Worm (Caenorhabditis elegans) whole organism, L1 larva: Measurements from ENCODE around the gene mlc-1.

ENCODE experiments used
- C16A3.4 ChIP-seq: fragments of 150-350 bp; optimal IDR thresholded peaks from 2 replicates; lab custom pipeline; 2014; ENCODE audit warnings: missing biosample characterization, missing genetic modification characterization
- aha-1 ChIP-seq: fragments of 150-350 bp; optimal IDR thresholded peaks from 2 replicates; lab custom pipeline; 2014; ENCODE audit warnings: missing biosample characterization, missing genetic modification characterization
- aly-2 ChIP-seq: fragments of 150-350 bp; optimal IDR thresholded peaks from 2 replicates; lab custom pipeline; 2014; ENCODE audit warnings: missing biosample characterization, missing genetic modification characterization
- ama-1 ChIP-seq: fragments of 150-350 bp; optimal IDR thresholded peaks from 2 replicates; lab custom pipeline; 2014
- blmp-1 ChIP-seq: fragments of 150-350 bp; optimal IDR thresholded peaks from 2 replicates; lab custom pipeline; 2014; ENCODE audit warnings: missing biosample characterization, missing genetic modification characterization
- ceh-63 ChIP-seq: fragments of 200-800 bp; sonication (Bioruptor generic); optimal IDR thresholded peaks from 2 replicates; lab custom pipeline; 2018; ENCODE audit warnings: mild to moderate bottlenecking, missing genetic modification characterization, missing compliant biosample characterization
- ces-1 ChIP-seq: fragments of 150-350 bp; optimal IDR thresholded peaks from 2 replicates; lab custom pipeline; 2014; ENCODE audit warnings: missing biosample characterization, missing genetic modification reagents, missing genetic modification characterization
- dpl-1 ChIP-seq, 3 experiments: fragments of 150-350 bp in 2 of 3; sonication (generic microtip) in 1 of 3; optimal IDR thresholded peaks; 2 replicates each; lab custom pipeline; 2014 to 2017; ENCODE audit warnings: missing biosample characterization in 3 of 3, missing genetic modification characterization in 3 of 3, missing genetic modification reagents in 3 of 3
- efl-1 ChIP-seq, 4 experiments: fragments of 150-350 bp; optimal IDR thresholded peaks in 3 of 4; peaks in 1 of 4; 1 replicate in 1 of 4; 2 replicates in 3 of 4; lab custom pipeline; 2014; ENCODE audit warnings: missing biosample characterization in 2 of 4, missing genetic modification characterization in 2 of 4, missing genetic modification reagents in 2 of 4
- efl-3 ChIP-seq: fragments of 200-800 bp; sonication (Bioruptor generic); optimal IDR thresholded peaks from 2 replicates; lab custom pipeline; 2018; ENCODE audit warnings: mild to moderate bottlenecking, missing genetic modification characterization, missing compliant biosample characterization
- egl-27 ChIP-seq, 2 experiments: fragments of 150-350 bp in 1 of 2; sonication (generic microtip); optimal IDR thresholded peaks; 3 replicates each; lab custom pipeline; 2017 to 2018; ENCODE audit warnings: missing biosample characterization in 2 of 2, missing genetic modification characterization in 2 of 2, missing genetic modification reagents in 2 of 2
- elt-2 ChIP-seq: sonication (generic microtip); optimal IDR thresholded peaks from 2 replicates; lab custom pipeline; 2016; ENCODE audit warnings: missing genetic modification characterization, mild to moderate bottlenecking, inconsistent platforms, missing compliant biosample characterization, missing genetic modification reagents
- elt-3 ChIP-seq, 6 experiments: fragments of 150-350 bp in 1 of 6; sonication (generic microtip); optimal IDR thresholded peaks; 2 replicates each; lab custom pipeline; 2017 to 2018; ENCODE audit warnings: missing biosample characterization in 6 of 6, missing genetic modification characterization in 6 of 6, inconsistent platforms in 1 of 6
- fkh-4 ChIP-seq: sonication (generic microtip); optimal IDR thresholded peaks from 2 replicates; lab custom pipeline; 2016; ENCODE audit warnings: missing compliant biosample characterization, missing genetic modification characterization, borderline replicate concordance
- grh-1 ChIP-seq: fragments of 200-800 bp; sonication (Bioruptor generic); IDR thresholded peaks from 2 replicates; pipeline ENCODE4 v1.3.6; 2022; ENCODE audit warnings: missing genetic modification reagents, missing genetic modification characterization, missing compliant biosample characterization
- hpl-2 ChIP-seq: fragments of 150-350 bp; optimal IDR thresholded peaks from 2 replicates; lab custom pipeline; 2014; ENCODE audit warnings: missing biosample characterization, missing genetic modification reagents, missing genetic modification characterization
- irx-1 ChIP-seq: sonication (generic microtip); optimal IDR thresholded peaks from 2 replicates; lab custom pipeline; 2016; ENCODE audit warnings: missing genetic modification characterization, missing compliant biosample characterization
- jun-1 ChIP-seq: fragments of 150-350 bp; optimal IDR thresholded peaks from 2 replicates; lab custom pipeline; 2014; ENCODE audit warnings: missing biosample characterization, missing genetic modification reagents, missing genetic modification characterization
- lin-14 ChIP-seq: fragments of 200-800 bp; sonication (Bioruptor generic); optimal IDR thresholded peaks from 2 replicates; lab custom pipeline; 2018; ENCODE audit warnings: mild to moderate bottlenecking, missing genetic modification characterization, moderate library complexity, missing compliant biosample characterization
- lin-15B ChIP-seq: fragments of 150-350 bp; sonication (generic microtip); optimal IDR thresholded peaks from 3 replicates; lab custom pipeline; 2014; ENCODE audit warnings: missing biosample characterization, missing genetic modification characterization
- lin-35 ChIP-seq, 2 experiments: fragments of 150-350 bp; optimal IDR thresholded peaks; 2 replicates each; lab custom pipeline; 2014; ENCODE audit warnings: missing biosample characterization in 2 of 2, missing genetic modification characterization in 2 of 2, missing genetic modification reagents in 2 of 2
- lin-39 ChIP-seq: fragments of 150-350 bp; optimal IDR thresholded peaks from 2 replicates; lab custom pipeline; 2014; ENCODE audit warnings: missing biosample characterization, missing genetic modification reagents, missing genetic modification characterization
- lsy-2 ChIP-seq, 2 experiments: fragments of 150-350 bp; optimal IDR thresholded peaks; 2 replicates each; lab custom pipeline; 2014; ENCODE audit warnings: missing biosample characterization in 2 of 2, missing genetic modification characterization in 2 of 2
- mdl-1 ChIP-seq, 2 experiments: fragments of 150-350 bp; optimal IDR thresholded peaks; 2 replicates each; lab custom pipeline; 2014 to 2017; ENCODE audit warnings: missing biosample characterization in 2 of 2, missing genetic modification characterization in 2 of 2, inconsistent platforms in 1 of 2
- nhr-19 ChIP-seq: fragments of 200-800 bp; sonication (Bioruptor generic); conservative IDR thresholded peaks from 2 replicates; pipeline ENCODE4 v1.3.6; 2022; ENCODE audit warnings: missing genetic modification characterization, missing compliant biosample characterization
- nhr-20 ChIP-seq: sonication (generic microtip); optimal IDR thresholded peaks from 2 replicates; lab custom pipeline; 2016; ENCODE audit warnings: mild to moderate bottlenecking, missing genetic modification characterization, missing compliant biosample characterization
- nhr-237 ChIP-seq: fragments of 150-350 bp; optimal IDR thresholded peaks from 2 replicates; lab custom pipeline; 2014; ENCODE audit warnings: missing biosample characterization, missing genetic modification characterization
- nhr-28 ChIP-seq: fragments of 150-350 bp; optimal IDR thresholded peaks from 2 replicates; lab custom pipeline; 2014; ENCODE audit warnings: missing biosample characterization, missing genetic modification characterization
- nhr-71 ChIP-seq: sonication (generic microtip); optimal IDR thresholded peaks from 2 replicates; lab custom pipeline; 2016; ENCODE audit warnings: mild to moderate bottlenecking, missing genetic modification characterization, moderate library complexity, missing compliant biosample characterization
- nhr-76 ChIP-seq: sonication (generic microtip); optimal IDR thresholded peaks from 2 replicates; lab custom pipeline; 2017; ENCODE audit warnings: missing biosample characterization, missing genetic modification characterization
- nhr-85 ChIP-seq: sonication (generic microtip); peaks from one replicate; lab custom pipeline; 2016; ENCODE audit warnings: missing genetic modification characterization, inconsistent platforms, missing compliant biosample characterization
- nhr-90 ChIP-seq: sonication (generic microtip); optimal IDR thresholded peaks from 2 replicates; lab custom pipeline; 2016; ENCODE audit warnings: mild to moderate bottlenecking, missing genetic modification characterization, missing compliant biosample characterization; ENCODE audit not compliant: poor library complexity
- rnt-1 ChIP-seq: sonication (generic microtip); optimal IDR thresholded peaks from 2 replicates; lab custom pipeline; 2016; ENCODE audit warnings: mild to moderate bottlenecking, missing genetic modification characterization, moderate library complexity, missing compliant biosample characterization
- skn-1 ChIP-seq: fragments of 150-350 bp; optimal IDR thresholded peaks from 2 replicates; lab custom pipeline; 2014; ENCODE audit warnings: missing biosample characterization, missing genetic modification characterization
- snu-23 ChIP-seq: sonication (generic microtip); optimal IDR thresholded peaks from 2 replicates; lab custom pipeline; 2016; ENCODE audit warnings: missing genetic modification characterization, missing compliant biosample characterization
- sptf-1 ChIP-seq: fragments of 150-350 bp; optimal IDR thresholded peaks from 2 replicates; lab custom pipeline; 2014; ENCODE audit warnings: missing biosample characterization, missing genetic modification characterization
- sup-37 ChIP-seq: fragments of 200-800 bp; sonication (Bioruptor generic); optimal IDR thresholded peaks from 2 replicates; lab custom pipeline; 2018; ENCODE audit warnings: mild to moderate bottlenecking, missing genetic modification characterization, missing compliant biosample characterization
- tbx-2 ChIP-seq: sonication (generic microtip); optimal IDR thresholded peaks from 2 replicates; lab custom pipeline; 2016; ENCODE audit warnings: missing genetic modification characterization, missing compliant biosample characterization
- unc-130 ChIP-seq: fragments of 150-350 bp; optimal IDR thresholded peaks from 2 replicates; lab custom pipeline; 2017; ENCODE audit warnings: missing biosample characterization, missing genetic modification characterization, inconsistent platforms
- unc-30 ChIP-seq: sonication (generic microtip); optimal IDR thresholded peaks from 2 replicates; lab custom pipeline; 2017; ENCODE audit warnings: missing biosample characterization, missing genetic modification characterization
- unc-62 ChIP-seq: fragments of 150-350 bp; optimal IDR thresholded peaks from 2 replicates; lab custom pipeline; 2014; ENCODE audit warnings: missing biosample characterization, missing genetic modification reagents, missing genetic modification characterization
- zag-1 ChIP-seq: fragments of 150-350 bp; optimal IDR thresholded peaks from 2 replicates; lab custom pipeline; 2014; ENCODE audit warnings: missing biosample characterization, missing genetic modification characterization
- zip-4 ChIP-seq: fragments of 200-800 bp; sonication (Bioruptor generic); optimal IDR thresholded peaks from 2 replicates; lab custom pipeline; 2018; ENCODE audit warnings: mild to moderate bottlenecking, missing genetic modification characterization, moderate library complexity, missing compliant biosample characterization
- ztf-4 ChIP-seq: fragments of 150-350 bp; optimal IDR thresholded peaks from 2 replicates; lab custom pipeline; 2014; ENCODE audit warnings: missing biosample characterization, missing genetic modification characterization

mlc-1 gene

ce11 chrX:17420585-17421459, 38.2 kb upstream of the mlc-1 start:
- peak in 1 of 6 experiments; percentile 12 for TF ChIP-seq elt-3 (tag; optimal IDR thresholded peaks at IDR 0.05; lab: Kevin White, UChicago)
- peak; percentile 35 for TF ChIP-seq hpl-2 (GFP tag; lab: Kevin White, UChicago)
- no peak for TF ChIP-seq lin-15B (tag; lab: Kevin White, UChicago)
- TF ChIP-seq ama-1 (lab: Kevin White, UChicago) = peak; percentile 95
- no peak for TF ChIP-seq fkh-4 (tag; lab: Kevin White, UChicago)
- peak; percentile 6 for TF ChIP-seq ztf-4 (tag; lab: Kevin White, UChicago)
- TF ChIP-seq efl-1 (optimal IDR thresholded peaks at IDR 0.05; lab: Kevin White, UChicago) = no peak
- peak in 1 of 2 experiments; percentile 84 for TF ChIP-seq efl-1 (GFP tag; optimal IDR thresholded peaks at IDR 0.05 in 1 of 2; lab: Kevin White, UChicago)
- no peak for TF ChIP-seq lin-39 (tag; lab: Kevin White, UChicago)
- no peak for TF ChIP-seq nhr-76 (tag; lab: Kevin White, UChicago)
- no peak for TF ChIP-seq nhr-237 (tag; lab: Kevin White, UChicago)
- no peak for TF ChIP-seq skn-1 (tag; lab: Kevin White, UChicago)
- no peak for TF ChIP-seq aha-1 (tag; lab: Kevin White, UChicago)

ce11 chrX:17421532-17422078, 37.4 kb upstream of the mlc-1 start, which contains the start of gene osm-11:
TSS of gene osm-11 (minus strand) at chrX:17421582.
- TF ChIP-seq nhr-85 (tag; lab: Kevin White, UChicago) (peak; percentile 98), ztf-4 (tag; lab: Kevin White, UChicago) (no peak), snu-23 (GFP tag; lab: Kevin White, UChicago) (peak; percentile 52), tbx-2 (peak; percentile 63), nhr-19 (GFP tag; lab: Robert Waterston, UW) (peak; percentile 49), grh-1 (GFP tag; lab: Robert Waterston, UW) (peak; percentile 46), elt-3 (tag; optimal IDR thresholded peaks at IDR 0.05; lab: Kevin White, UChicago) (peak in 5 of 6 experiments; percentile 21 to 65 (median 42)), blmp-1 (peak; percentile 84), nhr-20 (peak; percentile 69), lin-35 (GFP tag; optimal IDR thresholded peaks at IDR 0.05; lab: Kevin White, UChicago) (peak in 1 of 2 experiments; percentile 31), skn-1 (tag; lab: Kevin White, UChicago) (peak; percentile 13), nhr-71 (tag; lab: Kevin White, UChicago) (peak; percentile 80), nhr-76 (tag; lab: Kevin White, UChicago) (no peak), ces-1 (no peak), lsy-2 (tag; optimal IDR thresholded peaks at IDR 0.05; lab: Kevin White, UChicago) (peak in 1 of 2 experiments; percentile 1), efl-3 (GFP tag; lab: Kevin White, UChicago) (no peak), rnt-1 (tag; lab: Kevin White, UChicago) (no peak), mdl-1 (tag; optimal IDR thresholded peaks at IDR 0.05; lab: Kevin White, UChicago) (peak in 1 of 2 experiments; percentile 4), unc-130 (peak; percentile 56), zag-1 (no peak), dpl-1 (GFP tag; optimal IDR thresholded peaks at IDR 0.05; lab: Kevin White, UChicago) (peak in 1 of 3 experiments; percentile 1), lin-14 (peak; percentile 50), zip-4 (GFP tag; lab: Kevin White, UChicago) (no peak), egl-27 (tag; optimal IDR thresholded peaks at IDR 0.05; lab: Kevin White, UChicago) (peak in 1 of 2 experiments; percentile 20), nhr-90 (tag; lab: Kevin White, UChicago) (peak; percentile 62), efl-1 (optimal IDR thresholded peaks at IDR 0.05; lab: Kevin White, UChicago) (no peak), efl-1 (GFP tag; optimal IDR thresholded peaks at IDR 0.05 in 1 of 2; lab: Kevin White, UChicago) (no peak)

ce11 chrX:17422593-17422992, 36.4 kb upstream of the mlc-1 start:
- no peak for TF ChIP-seq nhr-28 (tag; lab: Kevin White, UChicago)
- TF ChIP-seq sptf-1 = no peak
- no peak for TF ChIP-seq nhr-19 (GFP tag; lab: Robert Waterston, UW)
- no peak for TF ChIP-seq ama-1 (lab: Kevin White, UChicago)
- no peak for TF ChIP-seq unc-30 (tag; lab: Kevin White, UChicago)
- TF ChIP-seq C16A3.4 (tag; lab: Kevin White, UChicago) = no peak
- no peak for TF ChIP-seq nhr-76 (tag; lab: Kevin White, UChicago)
- no peak for TF ChIP-seq sup-37
- no peak for TF ChIP-seq unc-62
- no peak for TF ChIP-seq jun-1
- TF ChIP-seq fkh-4 (tag; lab: Kevin White, UChicago) = no peak
- TF ChIP-seq nhr-90 (tag; lab: Kevin White, UChicago) = no peak
- TF ChIP-seq aly-2 (tag; lab: Kevin White, UChicago) = no peak
- TF ChIP-seq unc-130 = no peak
- TF ChIP-seq skn-1 (tag; lab: Kevin White, UChicago) = no peak
- TF ChIP-seq elt-2 (tag; lab: Kevin White, UChicago) = no peak
- no peak for TF ChIP-seq irx-1 (tag; lab: Kevin White, UChicago)
- TF ChIP-seq snu-23 (GFP tag; lab: Kevin White, UChicago) = peak; percentile 40
- no peak for TF ChIP-seq zag-1
- TF ChIP-seq ceh-63 (GFP tag; lab: Kevin White, UChicago) = no peak
- peak; percentile 89 for TF ChIP-seq nhr-85 (tag; lab: Kevin White, UChicago)
